Fruit fly (Drosophila melanogaster) whole organism, wandering third instar larva: Measurements from ENCODE around the gene Pex1.

Experiments
- Abd-B ChIP-seq: fragments of >200 bp; optimal IDR thresholded peaks from 2 replicates; lab custom pipeline; 2017; ENCODE audit warnings: missing biosample characterization, missing genetic modification characterization
- CG9705 ChIP-seq: fragments of 200-800 bp; sonication (Bioruptor generic); optimal IDR thresholded peaks from 2 replicates; lab custom pipeline; 2018; ENCODE audit warnings: missing biosample characterization, mild to moderate bottlenecking, missing genetic modification characterization
- CrebA ChIP-seq: fragments of 200-800 bp; sonication (Bioruptor generic); optimal IDR thresholded peaks from 2 replicates; lab custom pipeline; 2016; ENCODE audit warnings: missing biosample characterization, mild to moderate bottlenecking, missing genetic modification characterization, borderline replicate concordance
- Dfd ChIP-seq: fragments of >200 bp; optimal IDR thresholded peaks from 2 replicates; lab custom pipeline; 2017; ENCODE audit warnings: missing biosample characterization, missing genetic modification characterization
- GATAd ChIP-seq: sonication (Bioruptor generic); optimal IDR thresholded peaks from 2 replicates; lab custom pipeline; 2016; ENCODE audit warnings: missing biosample characterization, missing genetic modification characterization
- HLH106 ChIP-seq: fragments of 200-800 bp; optimal IDR thresholded peaks from 3 replicates; lab custom pipeline; 2019; ENCODE audit warnings: missing biosample characterization, mild to moderate bottlenecking, missing genetic modification characterization, moderate library complexity
- Hnf4 ChIP-seq: fragments of 200-800 bp; sonication (Bioruptor generic); optimal IDR thresholded peaks from 2 replicates; lab custom pipeline; 2016; ENCODE audit warnings: missing biosample characterization, mild to moderate bottlenecking, missing genetic modification characterization
- Hr78 ChIP-seq: fragments of >200 bp; optimal IDR thresholded peaks from 2 replicates; lab custom pipeline; 2017; ENCODE audit warnings: missing biosample characterization, missing genetic modification characterization
- Hr83 ChIP-seq: fragments of 200-300 bp; sonication (Bioruptor generic); optimal IDR thresholded peaks from 2 replicates; lab custom pipeline; 2016; ENCODE audit warnings: missing biosample characterization, mild to moderate bottlenecking, missing genetic modification characterization, moderate library complexity; ENCODE audit not compliant: poor library complexity, severe bottlenecking
- Mio ChIP-seq: sonication (Bioruptor generic); optimal IDR thresholded peaks from 2 replicates; lab custom pipeline; 2016; ENCODE audit warnings: missing biosample characterization, missing genetic modification characterization
- Myc ChIP-seq: fragments of >200 bp; optimal IDR thresholded peaks from 2 replicates; lab custom pipeline; 2017
- N ChIP-seq: fragments of >200 bp; optimal IDR thresholded peaks from 2 replicates; lab custom pipeline; 2018; ENCODE audit warnings: missing biosample characterization, missing external identifiers, missing genetic modification characterization
- OdsH ChIP-seq: fragments of 200-800 bp; sonication (Bioruptor generic); optimal IDR thresholded peaks from 2 replicates; lab custom pipeline; 2016; ENCODE audit warnings: missing biosample characterization, mild to moderate bottlenecking, missing genetic modification characterization
- Rel ChIP-seq, 2 experiments: fragments of 200-800 bp; sonication (Bioruptor generic) in 1 of 2; optimal IDR thresholded peaks; 2 replicates in 1 of 2; 3 replicates in 1 of 2; lab custom pipeline; 2016 to 2019; ENCODE audit warnings: mild to moderate bottlenecking in 2 of 2, missing biosample characterization in 2 of 2, missing genetic modification characterization in 2 of 2, moderate library complexity in 1 of 2
- Sp1 ChIP-seq: fragments of 200-800 bp; sonication (Bioruptor generic); optimal IDR thresholded peaks from 3 replicates; lab custom pipeline; 2019; ENCODE audit warnings: missing biosample characterization, mild to moderate bottlenecking, missing genetic modification characterization, moderate library complexity
- Vsx2 ChIP-seq: fragments of 200-300, 225-300 bp; sonication (Bioruptor generic); optimal IDR thresholded peaks from 2 replicates; lab custom pipeline; 2018; ENCODE audit warnings: missing biosample characterization, missing genetic modification characterization; ENCODE audit not compliant: partially characterized antibody
- br ChIP-seq: fragments of 200-800 bp; sonication (Bioruptor generic); optimal IDR thresholded peaks from 2 replicates; lab custom pipeline; 2016; ENCODE audit warnings: missing biosample characterization, missing genetic modification characterization
- brk ChIP-seq: fragments of 200-800 bp; sonication (Bioruptor generic); optimal IDR thresholded peaks from 2 replicates; lab custom pipeline; 2016; ENCODE audit warnings: missing biosample characterization, mild to moderate bottlenecking, missing genetic modification characterization
- dl ChIP-seq, 2 experiments: fragments of 175-275, 200-275 bp in 1 of 2; fragments of 200-275 bp in 1 of 2; sonication (Bioruptor generic); optimal IDR thresholded peaks; lab custom pipeline; 2018; ENCODE audit warnings: mild to moderate bottlenecking in 2 of 2, missing biosample characterization in 2 of 2, missing genetic modification characterization in 2 of 2, moderate library complexity in 2 of 2; ENCODE audit not compliant: partially characterized antibody in 2 of 2, insufficient read depth in 1 of 2
- dsf ChIP-seq: sonication (Bioruptor generic); optimal IDR thresholded peaks from 2 replicates; lab custom pipeline; 2016; ENCODE audit warnings: missing biosample characterization, missing genetic modification characterization, borderline replicate concordance
- ey ChIP-seq: fragments of 200-800 bp; sonication (Bioruptor generic); optimal IDR thresholded peaks from 2 replicates; lab custom pipeline; 2016; ENCODE audit warnings: missing biosample characterization, missing genetic modification characterization
- fru ChIP-seq: fragments of 200-800 bp; sonication (Bioruptor generic); optimal IDR thresholded peaks from 3 replicates; lab custom pipeline; 2016; ENCODE audit warnings: missing biosample characterization, mild to moderate bottlenecking, missing genetic modification characterization
- h ChIP-seq: fragments of 200-800 bp; sonication (Bioruptor generic); optimal IDR thresholded peaks from 3 replicates; lab custom pipeline; 2016; ENCODE audit warnings: missing biosample characterization, mild to moderate bottlenecking, missing genetic modification characterization
- jim ChIP-seq: fragments of 175-275, 200-325 bp; sonication (Bioruptor generic); optimal IDR thresholded peaks from 2 replicates; lab custom pipeline; 2016; ENCODE audit warnings: missing biosample characterization, mild to moderate bottlenecking, missing genetic modification characterization
- pan ChIP-seq: fragments of >200 bp; optimal IDR thresholded peaks from 2 replicates; lab custom pipeline; 2017
- rgr ChIP-seq: fragments of 200-800 bp; sonication (Bioruptor generic); optimal IDR thresholded peaks from 3 replicates; lab custom pipeline; 2016; ENCODE audit warnings: missing biosample characterization, mild to moderate bottlenecking, missing genetic modification characterization
- sage ChIP-seq: fragments of 200-800 bp; sonication (Bioruptor generic); optimal IDR thresholded peaks from 2 replicates; lab custom pipeline; 2016; ENCODE audit warnings: missing biosample characterization, mild to moderate bottlenecking, missing genetic modification characterization
- sv ChIP-seq: fragments of 200-800 bp; sonication (Bioruptor generic); optimal IDR thresholded peaks from 3 replicates; lab custom pipeline; 2016; ENCODE audit warnings: missing biosample characterization, missing genetic modification characterization
- tai ChIP-seq: sonication (Bioruptor generic); optimal IDR thresholded peaks from 2 replicates; lab custom pipeline; 2016; ENCODE audit warnings: missing biosample characterization, missing genetic modification characterization
- usp ChIP-seq: fragments of >200 bp; optimal IDR thresholded peaks from 2 replicates; lab custom pipeline; 2017; ENCODE audit warnings: missing biosample characterization, missing genetic modification characterization
- woc ChIP-seq: sonication (Bioruptor generic); optimal IDR thresholded peaks from 2 replicates; lab custom pipeline; 2016; ENCODE audit warnings: missing biosample characterization, mild to moderate bottlenecking, missing genetic modification characterization

The Pex1 gene

dm6 chr3L:14086225-14086624, 14.5 kb downstream of the Pex1 start:
- TF ChIP-seq HLH106 (no peak), N (GFP tag; lab: Kevin White, UChicago) (no peak), sage (GFP tag; lab: Kevin White, UChicago) (no peak), CG9705 (GFP tag; lab: Kevin White, UChicago) (no peak), fru (no peak), Dfd (GFP tag; lab: Kevin White, UChicago) (no peak), jim (GFP tag; lab: Kevin White, UChicago) (no peak), pan (lab: Kevin White, UChicago) (no peak), brk (no peak), GATAd (no peak), Sp1 (no peak), ey (GFP tag; lab: Kevin White, UChicago) (no peak), usp (no peak)

- TF ChIP-seq Mio (GFP tag; lab: Kevin White, UChicago) (no peak), Myc (lab: Kevin White, UChicago) (no peak), CG9705 (GFP tag; lab: Kevin White, UChicago) (no peak), Sp1 (no peak), br (GFP tag; lab: Kevin White, UChicago) (no peak)
These were observed 17.3 kb downstream of the Pex1 start for dm6 chr3L:14089010-14089409.

- TF ChIP-seq Hr78 (GFP tag; lab: Kevin White, UChicago): no peak
- TF ChIP-seq dl (GFP tag; optimal IDR thresholded peaks at IDR 0.05; lab: Kevin White, UChicago; ENCODE audit: insufficient read depth in 1 of 2, partially characterized antibody in 2 of 2): no peak
- no peak for TF ChIP-seq dsf (GFP tag; lab: Kevin White, UChicago)
- TF ChIP-seq br (GFP tag; lab: Kevin White, UChicago): no peak
- no peak for TF ChIP-seq Hnf4 (GFP tag; lab: Kevin White, UChicago)
- no peak for TF ChIP-seq Mio (GFP tag; lab: Kevin White, UChicago)
- no peak for TF ChIP-seq Sp1
- no peak for TF ChIP-seq Vsx2 (GFP tag; lab: Kevin White, UChicago)
- no peak for TF ChIP-seq HLH106
- TF ChIP-seq sv (GFP tag; lab: Kevin White, UChicago): no peak
- TF ChIP-seq CG9705 (GFP tag; lab: Kevin White, UChicago): no peak
- no peak for TF ChIP-seq h (GFP tag; lab: Kevin White, UChicago)
- no peak for TF ChIP-seq ey (GFP tag; lab: Kevin White, UChicago)
- no peak for TF ChIP-seq brk
- TF ChIP-seq rgr (GFP tag; lab: Kevin White, UChicago): no peak
- TF ChIP-seq OdsH (GFP tag; lab: Kevin White, UChicago): no peak
- no peak for TF ChIP-seq Hr83 (GFP tag; lab: Kevin White, UChicago)
- TF ChIP-seq Dfd (GFP tag; lab: Kevin White, UChicago): no peak
- TF ChIP-seq usp: no peak
- no peak for TF ChIP-seq fru
These were observed 17.8 kb downstream of the Pex1 start for dm6 chr3L:14089516-14089915.

- TF ChIP-seq Rel (GFP tag; optimal IDR thresholded peaks at IDR 0.05; lab: Kevin White, UChicago) (no peak), Rel (tag; optimal IDR thresholded peaks at IDR 0.05; lab: Kevin White, UChicago) (peak; percentile 58), Mio (GFP tag; lab: Kevin White, UChicago) (no peak), Hnf4 (GFP tag; lab: Kevin White, UChicago) (peak; percentile 43)
These were observed 26.4 kb downstream of the Pex1 start, which contains the start of gene Fbp1 for dm6 chr3L:14097941-14098545. Gene Fbp1, minus strand, starts transcription at chr3L:14098053.

dm6 chr3L:14100058-14100457, 28.4 kb downstream of the Pex1 start:
- TF ChIP-seq Rel (GFP tag; optimal IDR thresholded peaks at IDR 0.05; lab: Kevin White, UChicago) (no peak), Rel (tag; optimal IDR thresholded peaks at IDR 0.05; lab: Kevin White, UChicago) (no peak), HLH106 (no peak), tai (GFP tag; lab: Kevin White, UChicago) (no peak), CG9705 (GFP tag; lab: Kevin White, UChicago) (no peak), Hr78 (GFP tag; lab: Kevin White, UChicago) (no peak), sage (GFP tag; lab: Kevin White, UChicago) (no peak), CrebA (no peak), ey (GFP tag; lab: Kevin White, UChicago) (no peak), woc (GFP tag; lab: Kevin White, UChicago) (no peak), Sp1 (no peak), Abd-B (GFP tag; lab: Kevin White, UChicago) (no peak), rgr (GFP tag; lab: Kevin White, UChicago) (no peak), OdsH (GFP tag; lab: Kevin White, UChicago) (no peak)
